Worm (Caenorhabditis elegans): ENCODE results near the gene gst-37.

The gst-37 gene

DNA sequence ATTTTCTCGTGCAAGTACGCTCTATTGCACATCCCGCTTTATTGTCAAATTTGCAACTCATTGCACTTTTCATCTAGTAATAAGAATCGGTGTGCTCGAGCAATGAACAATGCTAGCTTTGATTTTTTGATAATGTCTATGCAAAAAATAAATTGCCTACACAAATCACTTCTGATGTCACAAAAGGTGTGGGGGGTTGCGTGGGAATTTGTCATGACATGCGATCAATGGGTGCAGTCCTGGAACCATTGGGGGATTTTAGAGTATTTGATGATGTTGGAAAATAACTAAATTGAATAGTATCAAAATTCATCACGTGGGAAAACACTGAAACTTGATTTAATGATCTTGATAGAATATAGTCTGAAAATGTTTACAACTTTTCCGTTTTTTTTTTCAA, 24.5 kb downstream of the gst-37 start:
- no peak for TF ChIP-seq let-607 (tag; optimal IDR thresholded peaks at IDR 0.05)
- no peak for TF ChIP-seq F49E8.2 (tag; optimal IDR thresholded peaks at IDR 0.05; ENCODE audit: insufficient read depth)
- TF ChIP-seq Y67H2A.10 (GFP tag; conservative IDR thresholded peaks at IDR 0.05): no peak
- TF ChIP-seq dpff-1 (tag; optimal IDR thresholded peaks at IDR 0.05): no peak
- no peak for TF ChIP-seq hmg-1.2 (GFP tag; IDR thresholded peaks at IDR 0.05)
- no peak for TF ChIP-seq nfya-1 (tag; optimal IDR thresholded peaks at IDR 0.05; ENCODE audit: borderline replicate concordance, insufficient read depth)
- no peak for TF ChIP-seq die-1 (tag; optimal IDR thresholded peaks at IDR 0.05)
- no peak for TF ChIP-seq lsy-27 (tag; optimal IDR thresholded peaks at IDR 0.05; ENCODE audit: borderline replicate concordance, insufficient read depth)
- TF ChIP-seq nhr-90 (tag; optimal IDR thresholded peaks at IDR 0.05): no peak
- TF ChIP-seq F39B2.1 (GFP tag; IDR thresholded peaks at IDR 0.05): no peak
- TF ChIP-seq attf-5 (GFP tag; optimal IDR thresholded peaks at IDR 0.05): no peak
- no peak for TF ChIP-seq nhr-27 (tag; optimal IDR thresholded peaks at IDR 0.05)
- no peak for TF ChIP-seq him-1 (tag; optimal IDR thresholded peaks at IDR 0.05)
- TF ChIP-seq snpc-1.1 (tag; optimal IDR thresholded peaks at IDR 0.05; ENCODE audit: insufficient read depth): no peak
- no peak for TF ChIP-seq rcor-1 (GFP tag; IDR thresholded peaks at IDR 0.05)
- TF ChIP-seq rpc-1 (optimal IDR thresholded peaks at IDR 0.05): no peak
- no peak for TF ChIP-seq rpc-1 (tag; optimal IDR thresholded peaks at IDR 0.05)
- TF ChIP-seq cebp-2 (GFP tag; IDR thresholded peaks at IDR 0.05): no peak
- TF ChIP-seq ceh-100 (GFP tag; IDR thresholded peaks at IDR 0.05): no peak

DNA sequence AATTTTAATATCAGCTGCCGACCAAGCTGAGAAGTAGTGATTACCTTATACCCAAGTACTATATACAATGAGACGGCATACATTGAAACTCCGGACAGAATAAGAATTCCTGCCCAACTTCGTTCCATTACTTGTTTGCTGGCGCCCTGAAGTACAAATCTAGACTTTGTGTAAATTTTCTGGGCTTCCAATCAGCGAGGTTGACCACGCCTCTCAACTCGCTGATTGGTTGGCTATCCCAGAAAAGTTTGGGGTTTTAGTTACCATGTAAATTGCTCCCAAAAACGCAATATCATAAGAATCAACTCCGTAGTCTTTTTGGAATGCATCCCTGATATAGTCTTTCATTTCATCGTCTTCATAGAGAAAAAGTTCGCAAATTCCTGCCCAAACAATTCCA, 33.8 kb downstream of the gst-37 start:
- TF ChIP-seq F49E8.2 (tag; optimal IDR thresholded peaks at IDR 0.05; ENCODE audit: insufficient read depth) (no peak), K11D2.4 (GFP tag; IDR thresholded peaks at IDR 0.05) (no peak), lag-1 (GFP tag; IDR thresholded peaks at IDR 0.05) (no peak), cebp-1 (GFP tag; IDR thresholded peaks at IDR 0.05) (no peak), cebp-1 (tag; optimal IDR thresholded peaks at IDR 0.05) (no peak), ceh-91 (GFP tag; IDR thresholded peaks at IDR 0.05) (no peak), fkh-3 (tag; optimal IDR thresholded peaks at IDR 0.05) (no peak), nhr-27 (tag; optimal IDR thresholded peaks at IDR 0.05) (no peak), gei-17 (GFP tag; optimal IDR thresholded peaks at IDR 0.05) (no peak), lin-26 (GFP tag; IDR thresholded peaks at IDR 0.05) (no peak), ZK185.1 (tag; optimal IDR thresholded peaks at IDR 0.05; ENCODE audit: poor library complexity, severe bottlenecking) (no peak), aptf-2 (GFP tag; conservative IDR thresholded peaks at IDR 0.05) (no peak), repo-1 (tag; optimal IDR thresholded peaks at IDR 0.05) (no peak), F33H1.4 (GFP tag; IDR thresholded peaks at IDR 0.05) (no peak), pbrm-1 (GFP tag; IDR thresholded peaks at IDR 0.05) (no peak)

ce11 chrV:1957110-1957509, 35.7 kb downstream of the gst-37 start, which contains the start of gene fipr-25:
TSS of gene fipr-25 (plus strand) at chrV:1957410.
- TF ChIP-seq lin-35 (GFP tag; optimal IDR thresholded peaks at IDR 0.05): no peak
- no peak for TF ChIP-seq aptf-2 (GFP tag; conservative IDR thresholded peaks at IDR 0.05)
- no peak for TF ChIP-seq madf-10 (tag; optimal IDR thresholded peaks at IDR 0.05)
- TF ChIP-seq attf-3 (GFP tag; conservative IDR thresholded peaks at IDR 0.05): no peak
- no peak for TF ChIP-seq dox-1 (GFP tag; IDR thresholded peaks at IDR 0.05)
- TF ChIP-seq ztf-26 (tag; optimal IDR thresholded peaks at IDR 0.05): no peak
- no peak for TF ChIP-seq aptf-3 (GFP tag; IDR thresholded peaks at IDR 0.05)
- TF ChIP-seq zfh-2 (GFP tag; conservative IDR thresholded peaks at IDR 0.05): no peak
- no peak for TF ChIP-seq cebp-1 (GFP tag; IDR thresholded peaks at IDR 0.05)
- no peak for TF ChIP-seq cebp-1 (tag; optimal IDR thresholded peaks at IDR 0.05)
- TF ChIP-seq hrde-1 (tag; optimal IDR thresholded peaks at IDR 0.05; ENCODE audit: borderline replicate concordance): no peak
- no peak for TF ChIP-seq ama-1 (optimal IDR thresholded peaks at IDR 0.05)
- no peak for TF ChIP-seq ama-1 (GFP tag; optimal IDR thresholded peaks at IDR 0.05)
- no peak for TF ChIP-seq pbrm-1 (GFP tag; IDR thresholded peaks at IDR 0.05)
- TF ChIP-seq F57C9.4 (tag; optimal IDR thresholded peaks at IDR 0.05): no peak
- TF ChIP-seq ztf-6 (GFP tag; IDR thresholded peaks at IDR 0.05): no peak
- no peak for TF ChIP-seq chd-7 (tag; optimal IDR thresholded peaks at IDR 0.05)
- TF ChIP-seq attf-5 (GFP tag; optimal IDR thresholded peaks at IDR 0.05): no peak
- TF ChIP-seq ceh-100 (GFP tag; IDR thresholded peaks at IDR 0.05): no peak

Data from whole organism, young adult.